Fruit fly (Drosophila melanogaster): Measurements from ENCODE around the gene emc.

The emc gene

DNA sequence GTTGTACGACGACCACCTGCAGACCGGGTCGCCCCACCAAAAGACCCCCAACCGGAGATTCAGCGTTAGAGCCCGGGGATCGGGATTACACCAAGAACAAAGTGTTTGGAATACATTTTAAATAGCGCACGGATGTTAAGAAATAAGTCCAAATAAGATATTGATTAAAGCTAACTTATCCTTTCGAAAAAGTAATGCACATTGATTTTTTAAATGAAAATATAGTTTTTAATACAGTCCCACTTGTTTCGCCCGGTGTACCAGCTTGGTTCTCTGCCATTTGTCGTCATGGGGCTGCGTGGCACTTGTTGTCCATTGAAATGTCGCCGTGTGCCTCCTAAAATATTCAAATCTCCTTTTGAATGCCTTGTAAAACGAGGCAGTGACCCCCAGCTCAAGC lies 28.2 kb upstream of the emc start (continued):
- no peak for TF ChIP-seq CG3281 (GFP tag; optimal IDR thresholded peaks at IDR 0.05)
- TF ChIP-seq Doc3 (GFP tag; IDR thresholded peaks at IDR 0.05; ENCODE audit: partially characterized antibody), result no peak
- TF ChIP-seq salm (tag; optimal IDR thresholded peaks at IDR 0.05), result no peak
- TF ChIP-seq CG16779 (GFP tag; IDR thresholded peaks at IDR 0.05), result no peak
- no peak for TF ChIP-seq HLH4C (GFP tag; IDR thresholded peaks at IDR 0.05; ENCODE audit: partially characterized antibody)
- TF ChIP-seq CG30020 (tag; optimal IDR thresholded peaks at IDR 0.05), result no peak
- TF ChIP-seq prd (optimal IDR thresholded peaks at IDR 0.05), result no peak
- TF ChIP-seq prd (GFP tag; IDR thresholded peaks at IDR 0.05), result peak; percentile 33; the same call in 1 of the 3 replicates
- no peak for TF ChIP-seq cato (GFP tag; optimal IDR thresholded peaks at IDR 0.05; ENCODE audit: borderline replicate concordance)
- no peak for TF ChIP-seq Oaz (GFP tag; IDR thresholded peaks at IDR 0.05)
- TF ChIP-seq croc (GFP tag; conservative IDR thresholded peaks at IDR 0.05), result peak; percentile 35; the same call in 1 of the 3 replicates
- peak; percentile 80 for TF ChIP-seq Drgx (GFP tag; IDR thresholded peaks at IDR 0.05)
- TF ChIP-seq sens (GFP tag), result peak; percentile 95
- no peak for TF ChIP-seq zf30C (GFP tag; optimal IDR thresholded peaks at IDR 0.05)
- TF ChIP-seq tgo (GFP tag; IDR thresholded peaks at IDR 0.05), result 0 out of 3 replicates have a peak, but pooled peaks have one; percentile 28
- TF ChIP-seq en (GFP tag; optimal IDR thresholded peaks at IDR 0.05), result peak; percentile 40

DNA sequence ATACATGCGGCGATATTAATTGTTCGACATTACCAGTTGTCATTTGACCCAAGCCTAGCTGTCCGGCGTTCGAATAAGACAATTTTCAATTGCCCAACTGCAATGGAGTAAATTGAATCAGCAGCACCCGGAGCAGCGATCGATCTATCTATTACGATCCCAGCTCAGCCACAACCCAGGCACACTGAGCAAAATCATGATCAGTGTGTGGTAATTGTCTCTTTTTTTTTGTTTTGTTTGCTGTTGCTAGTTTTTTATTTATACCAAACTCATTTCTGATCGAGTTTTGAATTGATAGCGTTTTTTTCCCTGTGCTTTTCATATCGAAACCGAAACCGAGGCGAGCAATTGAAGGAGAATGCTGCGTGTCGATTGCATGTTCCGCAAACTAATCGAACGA lies 27.3 kb upstream of the emc start:
- peak; percentile 28; the same call in 1 of the 3 replicates for TF ChIP-seq row (GFP tag; IDR thresholded peaks at IDR 0.05)
- no peak for TF ChIP-seq CG3407 (GFP tag; optimal IDR thresholded peaks at IDR 0.05)
- TF ChIP-seq dmrt99B (tag; optimal IDR thresholded peaks at IDR 0.05), result no peak
- TF ChIP-seq ap (GFP tag; IDR thresholded peaks at IDR 0.05), result no peak
- TF ChIP-seq gfzf (GFP tag; optimal IDR thresholded peaks at IDR 0.05), result no peak
- TF ChIP-seq CG15601 (tag; optimal IDR thresholded peaks at IDR 0.05), result peak; percentile 11
- TF ChIP-seq Neu2 (GFP tag; optimal IDR thresholded peaks at IDR 0.05; ENCODE audit: borderline replicate concordance), result no peak
- no peak for TF ChIP-seq CG4424 (GFP tag; optimal IDR thresholded peaks at IDR 0.05)
- no peak for TF ChIP-seq Ets65A (GFP tag)
- no peak for TF ChIP-seq kay (GFP tag; optimal IDR thresholded peaks at IDR 0.05)
- no peak for TF ChIP-seq ind (GFP tag; optimal IDR thresholded peaks at IDR 0.05)
- TF ChIP-seq Blimp-1 (GFP tag; optimal IDR thresholded peaks at IDR 0.05), result peak; percentile 27
- TF ChIP-seq lov (optimal IDR thresholded peaks at IDR 0.05), result no peak
- TF ChIP-seq lov (GFP tag; IDR thresholded peaks at IDR 0.05), result peak; percentile 30; the same call in 1 of the 3 replicates
- TF ChIP-seq CG3163 (GFP tag; optimal IDR thresholded peaks at IDR 0.05), result no peak
- 0 out of 3 replicates have a peak, but pooled peaks have one; percentile 12 for TF ChIP-seq ken (GFP tag; IDR thresholded peaks at IDR 0.05)
- no peak for TF ChIP-seq bowl (GFP tag; IDR thresholded peaks at IDR 0.05)
- no peak for TF ChIP-seq CG12236 (GFP tag; optimal IDR thresholded peaks at IDR 0.05)
- TF ChIP-seq so (GFP tag; IDR thresholded peaks at IDR 0.05), result no peak
- peak; percentile 9 for TF ChIP-seq lab (GFP tag; optimal IDR thresholded peaks at IDR 0.05)
- TF ChIP-seq Optix (GFP tag; IDR thresholded peaks at IDR 0.05), result 0 out of 3 replicates have a peak, but pooled peaks have one; percentile 15
- no peak for TF ChIP-seq CG30020 (tag; optimal IDR thresholded peaks at IDR 0.05)
- TF ChIP-seq ac (GFP tag; optimal IDR thresholded peaks at IDR 0.05), result no peak
- no peak for TF ChIP-seq CG10321 (GFP tag; IDR thresholded peaks at IDR 0.05)
- TF ChIP-seq jigr1 (GFP tag; IDR thresholded peaks at IDR 0.05), result no peak
- TF ChIP-seq CG12769 (tag; optimal IDR thresholded peaks at IDR 0.05), result no peak
- TF ChIP-seq GATAe (GFP tag; conservative IDR thresholded peaks at IDR 0.05), result no peak
- no peak for TF ChIP-seq NFAT (GFP tag; IDR thresholded peaks at IDR 0.05)
- TF ChIP-seq nerfin-2 (GFP tag; IDR thresholded peaks at IDR 0.05; ENCODE audit: partially characterized antibody), result no peak
- TF ChIP-seq mld (GFP tag; IDR thresholded peaks at IDR 0.05; ENCODE audit: partially characterized antibody), result no peak
- no peak for TF ChIP-seq tgo (GFP tag; IDR thresholded peaks at IDR 0.05)
- no peak for TF ChIP-seq MBD-R2 (GFP tag; IDR thresholded peaks at IDR 0.05)
- no peak for TF ChIP-seq dm (GFP tag; optimal IDR thresholded peaks at IDR 0.05)
- no peak for TF ChIP-seq CG7745 (tag; optimal IDR thresholded peaks at IDR 0.05)
- no peak for TF ChIP-seq CG6254 (GFP tag; optimal IDR thresholded peaks at IDR 0.05)
- TF ChIP-seq Awh (GFP tag; IDR thresholded peaks at IDR 0.05), result 0 out of 2 replicates have a peak, but pooled peaks have one; percentile 33
- TF ChIP-seq CG17361 (GFP tag; IDR thresholded peaks at IDR 0.05), result no peak
